Fruit fly (Drosophila melanogaster): ENCODE measurements around the gene heca.

The heca gene

dm6 chr3R:30263708-30264107 is 14.0 kb upstream of the heca start (continued):
- no peak for TF ChIP-seq Mad (GFP tag; optimal IDR thresholded peaks at IDR 0.05)
- TF ChIP-seq CG12659 (GFP tag; optimal IDR thresholded peaks at IDR 0.05), result no peak
- TF ChIP-seq CG1024 (GFP tag; IDR thresholded peaks at IDR 0.05), result no peak
- no peak for TF ChIP-seq CG32532 (GFP tag; IDR thresholded peaks at IDR 0.05)
- no peak for TF ChIP-seq CG10543 (GFP tag; optimal IDR thresholded peaks at IDR 0.05)
- no peak for TF ChIP-seq CG12942 (GFP tag; optimal IDR thresholded peaks at IDR 0.05)
- no peak for TF ChIP-seq CG4282 (GFP tag; optimal IDR thresholded peaks at IDR 0.05)
- TF ChIP-seq CG4820 (GFP tag; optimal IDR thresholded peaks at IDR 0.05), result peak; percentile 14
- 0 out of 2 replicates have a peak, but pooled peaks have one; percentile 24 for TF ChIP-seq ssp (GFP tag; IDR thresholded peaks at IDR 0.05)
- TF ChIP-seq Hr51 (GFP tag; optimal IDR thresholded peaks at IDR 0.05), result peak in 1 of 2 experiments; percentile 25
- no peak for TF ChIP-seq ash1 (GFP tag; optimal IDR thresholded peaks at IDR 0.05)
- no peak for TF ChIP-seq Ada2b (GFP tag; IDR thresholded peaks at IDR 0.05)
- TF ChIP-seq Lpt (GFP tag; optimal IDR thresholded peaks at IDR 0.05), result no peak
- TF ChIP-seq Dll (GFP tag; IDR thresholded peaks at IDR 0.05; ENCODE audit: partially characterized antibody), result no peak
- TF ChIP-seq Meics (GFP tag; optimal IDR thresholded peaks at IDR 0.05), result no peak
- TF ChIP-seq CG7928 (GFP tag; optimal IDR thresholded peaks at IDR 0.05), result no peak
- no peak for TF ChIP-seq CG2129 (GFP tag; IDR thresholded peaks at IDR 0.05; ENCODE audit: partially characterized antibody)
- peak; percentile 47 for TF ChIP-seq dmrt99B (tag; optimal IDR thresholded peaks at IDR 0.05)
- TF ChIP-seq CG12299 (tag; optimal IDR thresholded peaks at IDR 0.05), result no peak
- TF ChIP-seq yki (optimal IDR thresholded peaks at IDR 0.05), result no peak
- TF ChIP-seq Oaz (GFP tag; IDR thresholded peaks at IDR 0.05), result no peak
- no peak for TF ChIP-seq Ets65A (GFP tag)
- TF ChIP-seq CG16779 (GFP tag; IDR thresholded peaks at IDR 0.05), result no peak
- no peak for TF ChIP-seq MBD-R2 (GFP tag; IDR thresholded peaks at IDR 0.05)
- TF ChIP-seq CG4360 (GFP tag; IDR thresholded peaks at IDR 0.05), result no peak
- TF ChIP-seq Dek (tag; optimal IDR thresholded peaks at IDR 0.05), result no peak
- TF ChIP-seq Six4 (GFP tag; optimal IDR thresholded peaks at IDR 0.05), result no peak
- peak; percentile 63 for TF ChIP-seq CG17328 (GFP tag; IDR thresholded peaks at IDR 0.05)
- TF ChIP-seq Dfd (GFP tag; optimal IDR thresholded peaks at IDR 0.05), result no peak
- TF ChIP-seq corto (GFP tag; optimal IDR thresholded peaks at IDR 0.05), result peak; percentile 10
- TF ChIP-seq CG11723 (GFP tag; optimal IDR thresholded peaks at IDR 0.05), result no peak
- TF ChIP-seq CG8290 (GFP tag; optimal IDR thresholded peaks at IDR 0.05), result no peak
- no peak for TF ChIP-seq CG8290 (tag; optimal IDR thresholded peaks at IDR 0.05)
- TF ChIP-seq CG10321 (GFP tag; IDR thresholded peaks at IDR 0.05), result no peak
- no peak for TF ChIP-seq CG6854 (GFP tag; optimal IDR thresholded peaks at IDR 0.05)
- TF ChIP-seq CG9727 (GFP tag; optimal IDR thresholded peaks at IDR 0.05), result peak; percentile 62
- TF ChIP-seq inv (GFP tag; IDR thresholded peaks at IDR 0.05; ENCODE audit: partially characterized antibody), result no peak
- TF ChIP-seq Bteb2 (GFP tag; optimal IDR thresholded peaks at IDR 0.05), result no peak
- no peak for TF ChIP-seq CG3163 (GFP tag; optimal IDR thresholded peaks at IDR 0.05)
- TF ChIP-seq tup (GFP tag; optimal IDR thresholded peaks at IDR 0.05), result no peak
- TF ChIP-seq HmgZ (tag; optimal IDR thresholded peaks at IDR 0.05), result no peak
- no peak for TF ChIP-seq CG13894 (tag; optimal IDR thresholded peaks at IDR 0.05)
- no peak for TF ChIP-seq Sry-δ (GFP tag; optimal IDR thresholded peaks at IDR 0.05)
- TF ChIP-seq Ets97D (GFP tag; optimal IDR thresholded peaks at IDR 0.05), result no peak
- TF ChIP-seq gcm2 (GFP tag; optimal IDR thresholded peaks at IDR 0.05), result no peak
- TF ChIP-seq Hmr (GFP tag; optimal IDR thresholded peaks at IDR 0.05), result no peak
- peak; percentile 26 for TF ChIP-seq CG30431 (GFP tag; optimal IDR thresholded peaks at IDR 0.05)
- TF ChIP-seq ttk (GFP tag; IDR thresholded peaks at IDR 0.05), result peak; percentile 26; the same call in 1 of the 2 replicates
- no peak for TF ChIP-seq psq (GFP tag; optimal IDR thresholded peaks at IDR 0.05)
- no peak for TF ChIP-seq CG9609 (GFP tag; optimal IDR thresholded peaks at IDR 0.05)
- TF ChIP-seq CG15011 (GFP tag; optimal IDR thresholded peaks at IDR 0.05), result no peak
- peak; percentile 50 for TF ChIP-seq CG11504 (tag; optimal IDR thresholded peaks at IDR 0.05)
- TF ChIP-seq CoRest (tag; optimal IDR thresholded peaks at IDR 0.05), result peak; percentile 41
